Fruit fly (Drosophila melanogaster) Kc167 (cell line): Measurements from ENCODE around the gene UQCR-C1.

ENCODE experiments used
- Sin3A ChIP-seq: fragments of >200 bp; optimal IDR thresholded peaks from 2 replicates; lab custom pipeline; 2018; ENCODE audit warnings: missing external identifiers
- psq ChIP-seq: fragments of >200 bp; optimal IDR thresholded peaks from 2 replicates; lab custom pipeline; 2017; ENCODE audit warnings: missing external identifiers

DNA sequence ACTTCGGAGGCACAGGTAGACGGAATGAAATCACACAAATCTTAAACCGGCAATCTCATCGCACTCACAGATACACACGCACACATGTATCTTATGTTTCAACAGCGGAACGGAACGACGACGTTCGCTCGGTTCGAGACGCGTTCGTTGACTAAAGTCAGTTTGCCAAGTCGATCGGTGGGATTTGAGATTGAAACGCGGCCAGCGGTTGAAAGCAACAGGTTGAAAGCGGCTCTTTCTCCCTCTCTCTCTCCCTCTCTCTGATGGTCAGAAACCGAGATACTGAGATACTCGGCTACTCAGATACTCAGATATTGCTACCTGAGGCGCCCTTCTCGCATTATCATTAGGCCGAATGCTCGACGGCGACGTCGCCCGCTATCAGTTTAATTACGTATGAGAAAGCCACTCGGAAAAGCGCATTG is 36.3 kb upstream of the UQCR-C1 start:
- TF ChIP-seq Sin3A (lab: Kevin White, UChicago) (no peak), psq (lab: Kevin White, UChicago) (no peak)
